Worm (Caenorhabditis elegans) whole organism, L4 larva: ENCODE results near the gene mpc-1.
"Not testable (repeated sequence)": the region's sequence is repeated elsewhere in the genome, so short reads cannot be mapped to it uniquely, and the experiment has no call there.

Experiments used
- F26F4.8 ChIP-seq: fragments of 200-800 bp; sonication (Bioruptor generic); conservative IDR thresholded peaks from 2 replicates; pipeline ENCODE4 v1.3.6; 2022; ENCODE audit warnings: missing genetic modification characterization, missing compliant biosample characterization
- F37D6.2 ChIP-seq: sonication (generic microtip); optimal IDR thresholded peaks from 2 replicates; lab custom pipeline; 2016; ENCODE audit warnings: mild to moderate bottlenecking, missing genetic modification characterization, missing compliant biosample characterization
- F44E2.7 ChIP-seq: fragments of 200-800 bp; sonication (Bioruptor generic); IDR thresholded peaks from 2 replicates; pipeline ENCODE4 v2.1.2; 2022; ENCODE audit warnings: missing genetic modification characterization, missing compliant biosample characterization
- T20F7.1 ChIP-seq: fragments of 200-800 bp; sonication (Bioruptor generic); optimal IDR thresholded peaks from 2 replicates; lab custom pipeline; 2018; ENCODE audit warnings: mild to moderate bottlenecking, missing genetic modification characterization, missing compliant biosample characterization
- Y105C5A.15 ChIP-seq: fragments of 200-800 bp; sonication (Bioruptor generic); IDR thresholded peaks from 2 replicates; pipeline ENCODE4 v1.3.6; 2022; ENCODE audit warnings: missing genetic modification characterization, missing compliant biosample characterization
- Y48G9A.11 ChIP-seq: fragments of 200-800 bp; sonication (Bioruptor generic); IDR thresholded peaks from 2 replicates; pipeline ENCODE4 v1.3.6; 2022; ENCODE audit warnings: missing genetic modification reagents, missing genetic modification characterization, missing compliant biosample characterization
- Y5F2A.4 ChIP-seq: fragments of 200-800 bp; sonication (Bioruptor generic); optimal IDR thresholded peaks from 2 replicates; lab custom pipeline; 2018; ENCODE audit warnings: mild to moderate bottlenecking, missing genetic modification characterization, missing compliant biosample characterization
- aha-1 ChIP-seq: fragments of 150-350 bp; peaks from one replicate; lab custom pipeline; 2014; ENCODE audit warnings: missing biosample characterization, missing genetic modification characterization
- ama-1 ChIP-seq: fragments of 150-350 bp; optimal IDR thresholded peaks from 2 replicates; lab custom pipeline; 2014; ENCODE audit warnings: inconsistent platforms, mixed read lengths
- ceh-20 ChIP-seq: fragments of 200-800 bp; sonication (Bioruptor generic); IDR thresholded peaks from 2 replicates; pipeline ENCODE4 v1.3.6; 2022; ENCODE audit warnings: missing genetic modification reagents, missing genetic modification characterization, missing compliant biosample characterization
- ctbp-1 ChIP-seq: fragments of 200-800 bp; sonication (Bioruptor generic); IDR thresholded peaks from 2 replicates; pipeline ENCODE4 v1.3.6; 2022; ENCODE audit warnings: missing genetic modification reagents, missing genetic modification characterization, missing compliant biosample characterization
- daf-12 ChIP-seq: fragments of 150-350 bp; optimal IDR thresholded peaks from 2 replicates; lab custom pipeline; 2014; ENCODE audit warnings: missing biosample characterization, missing genetic modification reagents, missing genetic modification characterization
- daf-16 ChIP-seq, 3 experiments: sonication (generic microtip); optimal IDR thresholded peaks; 2 replicates each; lab custom pipeline; 2016 to 2017; ENCODE audit warnings: missing genetic modification characterization in 3 of 3, missing genetic modification reagents in 3 of 3, mild to moderate bottlenecking in 2 of 3, missing compliant biosample characterization in 2 of 3, missing biosample characterization in 1 of 3, moderate library complexity in 1 of 3
- dmd-6 ChIP-seq: fragments of 200-800 bp; sonication (Bioruptor generic); IDR thresholded peaks from 2 replicates; pipeline ENCODE4 v1.3.6; 2022; ENCODE audit warnings: missing genetic modification reagents, missing genetic modification characterization, missing compliant biosample characterization
- dmd-9 ChIP-seq: fragments of 200-800 bp; sonication (Bioruptor generic); IDR thresholded peaks from 2 replicates; pipeline ENCODE4 v1.3.6; 2022; ENCODE audit warnings: missing genetic modification reagents, missing genetic modification characterization, missing compliant biosample characterization
- dve-1 ChIP-seq: sonication (generic microtip); optimal IDR thresholded peaks from 2 replicates; lab custom pipeline; 2017; ENCODE audit warnings: antibody characterized with exemption, mild to moderate bottlenecking, missing genetic modification characterization, missing compliant biosample characterization; ENCODE audit not compliant: insufficient read depth
- egl-43 ChIP-seq: fragments of 200-800 bp; sonication (Bioruptor generic); IDR thresholded peaks from 2 replicates; pipeline ENCODE4 v1.3.6; 2022; ENCODE audit warnings: missing genetic modification reagents, missing genetic modification characterization, missing compliant biosample characterization
- fkh-10 ChIP-seq: fragments of 150-350 bp; optimal IDR thresholded peaks from 2 replicates; lab custom pipeline; 2014; ENCODE audit warnings: missing biosample characterization, missing genetic modification reagents, missing genetic modification characterization
- hif-1 ChIP-seq, 2 experiments: sonication (generic microtip); optimal IDR thresholded peaks; 2 replicates each; lab custom pipeline; 2016 to 2017; ENCODE audit warnings: missing compliant biosample characterization in 2 of 2, missing genetic modification characterization in 2 of 2, missing genetic modification reagents in 2 of 2, missing genotype in 2 of 2, mild to moderate bottlenecking in 1 of 2
- hlh-30 ChIP-seq: sonication (generic microtip); optimal IDR thresholded peaks from 2 replicates; lab custom pipeline; 2017; ENCODE audit warnings: antibody characterized with exemption, mild to moderate bottlenecking, missing genetic modification characterization, missing compliant biosample characterization; ENCODE audit not compliant: insufficient read depth
- hmg-1.1 ChIP-seq: fragments of 200-800 bp; sonication (Bioruptor generic); IDR thresholded peaks from 2 replicates; pipeline ENCODE4 v1.3.6; 2022; ENCODE audit warnings: missing genetic modification reagents, missing genetic modification characterization, missing compliant biosample characterization
- lim-7 ChIP-seq: fragments of 200-800 bp; sonication (Bioruptor generic); IDR thresholded peaks from 2 replicates; pipeline ENCODE4 v1.3.6; 2022; ENCODE audit warnings: missing genetic modification characterization, missing compliant biosample characterization
- lin-1 ChIP-seq: fragments of 200-800 bp; sonication (Bioruptor generic); IDR thresholded peaks from 2 replicates; pipeline ENCODE4 v1.3.6; 2022; ENCODE audit warnings: missing genetic modification reagents, missing genetic modification characterization, missing compliant biosample characterization
- lin-38 ChIP-seq: fragments of 200-800 bp; sonication (Bioruptor generic); IDR thresholded peaks from 2 replicates; pipeline ENCODE4 v1.3.6; 2022; ENCODE audit warnings: missing genetic modification reagents, missing genetic modification characterization, missing compliant biosample characterization
- lsy-2 ChIP-seq, 2 experiments: fragments of 150-350 bp in 1 of 2; sonication (generic microtip) in 1 of 2; optimal IDR thresholded peaks; 2 replicates each; lab custom pipeline; 2014 to 2017; ENCODE audit warnings: missing biosample characterization in 2 of 2, missing genetic modification characterization in 2 of 2
- madf-5 ChIP-seq, 2 experiments: fragments of 200-800 bp; sonication (Bioruptor generic); IDR thresholded peaks; 2 replicates each; pipeline ENCODE4 v1.3.6; 2022; ENCODE audit warnings: missing compliant biosample characterization in 2 of 2, missing genetic modification characterization in 2 of 2
- madf-9 ChIP-seq: fragments of 200-800 bp; sonication (Bioruptor generic); conservative IDR thresholded peaks from 2 replicates; pipeline ENCODE4 v1.3.6; 2022; ENCODE audit warnings: missing genetic modification reagents, missing genetic modification characterization, missing compliant biosample characterization
- mdl-1 ChIP-seq, 2 experiments: fragments of 150-350 bp in 1 of 2; sonication (generic microtip) in 1 of 2; optimal IDR thresholded peaks; 2 replicates each; lab custom pipeline; 2014 to 2017; ENCODE audit warnings: missing biosample characterization in 2 of 2, missing genetic modification characterization in 2 of 2
- mep-1 ChIP-seq: fragments of 150-350 bp; sonication (generic microtip); optimal IDR thresholded peaks from 3 replicates; lab custom pipeline; 2014; ENCODE audit warnings: missing biosample characterization, missing genetic modification characterization
- mes-2 ChIP-seq: sonication (generic microtip); optimal IDR thresholded peaks from 2 replicates; lab custom pipeline; 2016; ENCODE audit warnings: missing genotype, mild to moderate bottlenecking, missing genetic modification characterization, missing compliant biosample characterization; ENCODE audit not compliant: poor library complexity, severe bottlenecking
- nhr-102 ChIP-seq: sonication (generic microtip); optimal IDR thresholded peaks from 2 replicates; lab custom pipeline; 2016; ENCODE audit warnings: mild to moderate bottlenecking, missing genetic modification characterization, moderate library complexity, missing compliant biosample characterization
- nhr-28 ChIP-seq: fragments of 150-350 bp; optimal IDR thresholded peaks from 2 replicates; lab custom pipeline; 2014; ENCODE audit warnings: missing biosample characterization, missing genetic modification characterization
- nhr-42 ChIP-seq: fragments of 200-800 bp; sonication (Bioruptor generic); IDR thresholded peaks from 2 replicates; pipeline ENCODE4 v1.3.6; 2022; ENCODE audit warnings: missing genetic modification characterization, missing compliant biosample characterization
- nhr-48 ChIP-seq: sonication (generic microtip); optimal IDR thresholded peaks from 2 replicates; lab custom pipeline; 2016; ENCODE audit warnings: mild to moderate bottlenecking, missing genetic modification characterization, missing compliant biosample characterization
- pha-4 ChIP-seq, 2 experiments: fragments of 150-350 bp in 1 of 2; fragments of 200-800 bp in 1 of 2; sonication (Bioruptor generic) in 1 of 2; IDR thresholded peaks in 1 of 2; optimal IDR thresholded peaks in 1 of 2; 2 replicates each; pipeline versions ENCODE4 v1.3.6 to Lab custom; 2014 to 2022; ENCODE audit warnings: missing genetic modification characterization in 2 of 2, missing genetic modification reagents in 2 of 2, missing biosample characterization in 1 of 2, missing compliant biosample characterization in 1 of 2
- php-3 ChIP-seq: fragments of 200-800 bp; sonication (Bioruptor generic); IDR thresholded peaks from 2 replicates; pipeline ENCODE4 v1.3.6; 2022; ENCODE audit warnings: missing genetic modification reagents, missing genetic modification characterization, missing compliant biosample characterization
- snpc-1.2 ChIP-seq: fragments of 200-800 bp; sonication (Bioruptor generic); IDR thresholded peaks from 2 replicates; pipeline ENCODE4 v1.3.6; 2022; ENCODE audit warnings: missing genetic modification reagents, missing genetic modification characterization, missing compliant biosample characterization
- snpc-4 ChIP-seq: fragments of 150-350 bp; optimal IDR thresholded peaks from 2 replicates; lab custom pipeline; 2014; ENCODE audit warnings: missing biosample characterization, missing genetic modification characterization
- spr-1 ChIP-seq: sonication (generic microtip); optimal IDR thresholded peaks from 2 replicates; lab custom pipeline; 2016; ENCODE audit warnings: mild to moderate bottlenecking, missing genetic modification characterization, missing compliant biosample characterization
- tra-1 ChIP-seq: fragments of 200-800 bp; sonication (Bioruptor generic); IDR thresholded peaks from 2 replicates; pipeline ENCODE4 v1.3.6; 2022; ENCODE audit warnings: missing genetic modification reagents, missing genetic modification characterization, missing compliant biosample characterization
- vab-7 ChIP-seq: fragments of 200-800 bp; sonication (Bioruptor generic); IDR thresholded peaks from 2 replicates; pipeline ENCODE4 v1.3.6; 2022; ENCODE audit warnings: missing genetic modification reagents, missing genetic modification characterization, missing compliant biosample characterization
- ztf-7 ChIP-seq: fragments of 150-350 bp; optimal IDR thresholded peaks from 2 replicates; lab custom pipeline; 2014; ENCODE audit warnings: missing biosample characterization, missing genetic modification characterization

The mpc-1 gene

DNA sequence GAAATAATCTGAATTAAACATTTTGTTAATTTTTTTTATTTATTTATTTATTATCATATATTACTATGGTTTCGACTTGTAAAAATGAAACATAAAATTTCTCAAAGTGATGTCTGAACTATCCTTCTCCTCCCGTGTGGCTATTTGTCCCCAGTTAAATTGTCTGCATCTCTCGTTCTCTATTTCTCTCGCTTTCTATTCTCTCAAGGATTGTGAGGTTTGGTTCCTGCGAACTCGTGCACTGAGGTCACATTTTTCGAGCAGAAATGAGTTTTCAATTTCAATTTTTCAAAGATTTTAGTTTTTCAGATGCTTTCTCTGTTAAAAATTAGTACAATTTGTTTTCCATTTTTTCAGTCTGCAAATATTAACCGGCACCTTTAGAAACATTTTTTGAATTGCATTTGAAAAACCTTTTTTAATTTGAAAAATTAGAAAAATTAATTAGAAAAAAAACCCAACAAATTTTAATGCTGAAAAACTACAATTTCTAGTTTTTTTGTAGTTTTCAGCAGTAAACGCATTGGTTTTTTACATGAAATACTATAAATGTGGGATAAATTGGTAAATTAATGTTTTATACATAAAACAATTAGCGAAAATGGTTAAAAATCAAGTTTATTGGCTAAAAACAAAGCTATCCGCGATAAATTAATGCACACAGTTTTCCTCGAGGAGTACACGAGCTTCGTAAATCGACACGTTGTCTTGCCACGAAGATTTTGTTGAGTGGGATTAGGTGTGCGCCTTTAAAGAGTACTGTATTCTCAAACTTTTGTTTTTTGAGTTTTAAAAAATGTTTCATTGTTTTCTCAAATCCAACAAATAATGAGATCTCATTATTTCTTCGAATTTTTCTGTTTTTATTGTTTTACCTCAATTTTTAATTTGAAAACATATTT lies 898 bp upstream of the mpc-1 start (continued):
- TF ChIP-seq daf-16 (GFP tag; optimal IDR thresholded peaks at IDR 0.05; lab: Kevin White, UChicago) (no peak), daf-16 (tag; optimal IDR thresholded peaks at IDR 0.05; lab: Kevin White, UChicago) (peak; percentile 25), ama-1 (lab: Kevin White, UChicago) (no peak), fkh-10 (GFP tag; lab: Kevin White, UChicago) (no peak), mep-1 (tag; lab: Kevin White, UChicago) (peak; percentile 23), aha-1 (tag; lab: Kevin White, UChicago) (peak; percentile 90), nhr-48 (peak; percentile 93), dmd-6 (GFP tag; lab: Robert Waterston, UW) (peak; percentile 81), mdl-1 (tag; optimal IDR thresholded peaks at IDR 0.05; lab: Kevin White, UChicago) (peak; percentile 13 to 19), lin-38 (GFP tag; lab: Robert Waterston, UW) (0 out of 2 replicates have a peak, but pooled peaks have one; percentile 9), daf-12 (tag; lab: Kevin White, UChicago) (no peak), nhr-28 (tag; lab: Kevin White, UChicago) (peak; percentile 46)

DNA sequence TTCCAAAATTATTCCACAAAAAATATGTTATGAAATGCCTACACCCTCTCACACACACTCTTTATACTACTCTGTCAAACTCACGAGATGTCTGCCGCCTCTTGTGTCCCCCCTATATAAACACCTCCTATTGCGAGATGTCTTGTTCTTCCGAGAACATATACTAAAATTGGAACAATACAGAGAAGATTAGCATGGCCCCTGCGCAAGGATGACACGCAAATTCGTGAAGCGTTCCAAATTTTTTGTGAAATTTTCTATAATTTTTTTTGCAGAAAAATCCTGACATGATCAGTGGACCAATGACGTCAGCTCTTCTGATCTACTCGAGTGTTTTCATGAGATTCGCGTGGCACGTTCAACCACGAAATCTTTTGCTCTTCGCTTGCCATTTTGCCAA lies 784 bp downstream of the mpc-1 start:
- peak; percentile 5 for TF ChIP-seq F37D6.2 (tag; lab: Kevin White, UChicago)
- peak in 1 of 2 experiments; percentile 38 for TF ChIP-seq hif-1 (tag; optimal IDR thresholded peaks at IDR 0.05; lab: Kevin White, UChicago)
- peak; percentile 51; the same call in 1 of the 2 replicates for TF ChIP-seq tra-1 (GFP tag; lab: Robert Waterston, UW)
- TF ChIP-seq Y48G9A.11 (GFP tag; lab: Robert Waterston, UW): 0 out of 2 replicates have a peak, but pooled peaks have one; percentile 39
- TF ChIP-seq spr-1 (tag; lab: Kevin White, UChicago): peak; percentile 12
- peak; percentile 68 for TF ChIP-seq snpc-1.2 (GFP tag; lab: Robert Waterston, UW)
- 0 out of 2 replicates have a peak, but pooled peaks have one; percentile 60 for TF ChIP-seq F26F4.8 (GFP tag; lab: Robert Waterston, UW)
- TF ChIP-seq nhr-48: peak; percentile 38
- TF ChIP-seq lin-38 (GFP tag; lab: Robert Waterston, UW): peak; percentile 80
- peak; percentile 58 for TF ChIP-seq nhr-102 (tag; lab: Kevin White, UChicago)
- TF ChIP-seq egl-43 (GFP tag; lab: Robert Waterston, UW): peak; percentile 86
- peak; percentile 35; the same call in 1 of the 2 replicates for TF ChIP-seq madf-9 (GFP tag; lab: Robert Waterston, UW)
- TF ChIP-seq lsy-2 (tag; optimal IDR thresholded peaks at IDR 0.05; lab: Kevin White, UChicago): peak; percentile 28 to 74
- TF ChIP-seq ctbp-1 (GFP tag; lab: Robert Waterston, UW): peak; percentile 75
- TF ChIP-seq hlh-30: peak; percentile 36
- 0 out of 2 replicates have a peak, but pooled peaks have one; percentile 7 for TF ChIP-seq nhr-42 (GFP tag; lab: Robert Waterston, UW)
- peak; percentile 30; the same call in 1 of the 2 replicates for TF ChIP-seq dmd-9 (GFP tag; lab: Robert Waterston, UW)
- peak; percentile 47 for TF ChIP-seq ztf-7 (tag; lab: Kevin White, UChicago)
- 0 out of 4 replicates have a peak, but pooled peaks have one; percentile 16 to 33 for TF ChIP-seq madf-5 (GFP tag; IDR thresholded peaks at IDR 0.05; lab: Robert Waterston, UW)
- TF ChIP-seq lin-1: peak; percentile 46; the same call in 1 of the 2 replicates
- TF ChIP-seq dve-1 (tag; lab: Kevin White, UChicago): peak; percentile 46
- TF ChIP-seq hmg-1.1 (GFP tag; lab: Robert Waterston, UW): peak; percentile 87
- TF ChIP-seq Y5F2A.4 (GFP tag; lab: Kevin White, UChicago): peak; percentile 65
- peak in 1 of 2 experiments; percentile 13 for TF ChIP-seq daf-16 (GFP tag; optimal IDR thresholded peaks at IDR 0.05; lab: Kevin White, UChicago)
- peak; percentile 7 for TF ChIP-seq daf-16 (tag; optimal IDR thresholded peaks at IDR 0.05; lab: Kevin White, UChicago)
- TF ChIP-seq aha-1 (tag; lab: Kevin White, UChicago): peak; percentile 83
- TF ChIP-seq mep-1 (tag; lab: Kevin White, UChicago): peak; percentile 56
- 0 out of 2 replicates have a peak, but pooled peaks have one; percentile 43 for TF ChIP-seq php-3
- TF ChIP-seq vab-7: peak; percentile 68
- peak; percentile 90 for TF ChIP-seq snpc-4 (tag; lab: Kevin White, UChicago)
- peak; percentile 73 for TF ChIP-seq lim-7 (GFP tag; lab: Robert Waterston, UW)
- peak; percentile 79; the same call in 1 of the 2 replicates for TF ChIP-seq Y105C5A.15
- TF ChIP-seq F44E2.7 (GFP tag; lab: Robert Waterston, UW): peak; percentile 71; the same call in 1 of the 2 replicates
- peak; percentile 69 for TF ChIP-seq dmd-6 (GFP tag; lab: Robert Waterston, UW)
- peak; percentile 67 for TF ChIP-seq mes-2
- TF ChIP-seq pha-4 (GFP tag; IDR thresholded peaks at IDR 0.05; lab: Robert Waterston, UW): peak; percentile 76
- TF ChIP-seq pha-4 (tag; optimal IDR thresholded peaks at IDR 0.05; lab: Kevin White, UChicago): not testable (repeated sequence)
- peak; percentile 82 for TF ChIP-seq ceh-20 (GFP tag; lab: Robert Waterston, UW)
- TF ChIP-seq T20F7.1 (GFP tag; lab: Kevin White, UChicago): peak; percentile 28
